Fruit fly (Drosophila melanogaster) whole organism, adult: Measurements from ENCODE around the gene Acsf2.

Source experiments
- CG11617 ChIP-seq: fragments of 200-800 bp; sonication (Bioruptor generic); optimal IDR thresholded peaks from 2 replicates; lab custom pipeline; 2017; ENCODE audit warnings: mild to moderate bottlenecking, missing biosample characterization, missing genetic modification reagents, missing genetic modification characterization
- CG12768 ChIP-seq: fragments of 200-800 bp; sonication (Bioruptor generic); optimal IDR thresholded peaks from 2 replicates; lab custom pipeline; 2017; ENCODE audit warnings: missing biosample characterization, missing genetic modification characterization, mild to moderate bottlenecking, moderate library complexity, missing genetic modification reagents
- CG14711 ChIP-seq: fragments of 200-800 bp; sonication (Bioruptor generic); optimal IDR thresholded peaks from 2 replicates; lab custom pipeline; 2018; ENCODE audit warnings: missing biosample characterization, mild to moderate bottlenecking, missing genetic modification characterization, moderate library complexity
- CG1620 ChIP-seq: fragments of 200-800 bp; sonication (Bioruptor generic); optimal IDR thresholded peaks from 2 replicates; lab custom pipeline; 2016; ENCODE audit warnings: missing biosample characterization, missing genetic modification characterization
- CG33017 ChIP-seq: fragments of 200-800 bp; sonication (Bioruptor generic); optimal IDR thresholded peaks from 2 replicates; lab custom pipeline; 2018; ENCODE audit warnings: missing biosample characterization, mild to moderate bottlenecking, missing genetic modification characterization, moderate library complexity
- CG5204 ChIP-seq: fragments of 200-800 bp; sonication (Bioruptor generic); optimal IDR thresholded peaks from 2 replicates; lab custom pipeline; 2016; ENCODE audit warnings: missing biosample characterization, missing genetic modification characterization
- CG7045 ChIP-seq: fragments of 200-800 bp; sonication (Bioruptor generic); optimal IDR thresholded peaks from 2 replicates; lab custom pipeline; 2017; ENCODE audit warnings: missing biosample characterization, mild to moderate bottlenecking, missing genetic modification characterization
- CG7101 ChIP-seq: fragments of 200-800 bp; sonication (Bioruptor generic); optimal IDR thresholded peaks from 2 replicates; lab custom pipeline; 2018; ENCODE audit warnings: missing biosample characterization, mild to moderate bottlenecking, missing genetic modification characterization, moderate library complexity
- Clk ChIP-seq: fragments of 200-800 bp; sonication (Bioruptor generic); optimal IDR thresholded peaks from 2 replicates; lab custom pipeline; 2017; ENCODE audit warnings: missing biosample characterization, missing genetic modification characterization
- Crg-1 ChIP-seq: fragments of 200-800 bp; sonication (Bioruptor generic); optimal IDR thresholded peaks from 2 replicates; lab custom pipeline; 2016; ENCODE audit warnings: missing biosample characterization, missing genetic modification characterization
- Hr96 ChIP-seq: fragments of 200-800 bp; sonication (Bioruptor generic); optimal IDR thresholded peaks from 2 replicates; lab custom pipeline; 2016; ENCODE audit warnings: missing biosample characterization, missing genetic modification characterization
- Mnt ChIP-seq: fragments of 200-800 bp; sonication (Bioruptor generic); optimal IDR thresholded peaks from 2 replicates; lab custom pipeline; 2016; ENCODE audit warnings: missing biosample characterization, mild to moderate bottlenecking, missing genetic modification characterization
- bab1 ChIP-seq: fragments of 200-800 bp; sonication (Bioruptor generic); optimal IDR thresholded peaks from 3 replicates; lab custom pipeline; 2019; ENCODE audit warnings: missing biosample characterization, mild to moderate bottlenecking, missing genetic modification characterization, moderate library complexity
- cic ChIP-seq: fragments of 200-800 bp; sonication (Bioruptor generic); optimal IDR thresholded peaks from 2 replicates; lab custom pipeline; 2017; ENCODE audit warnings: missing biosample characterization, mild to moderate bottlenecking, missing genetic modification characterization, moderate library complexity
- cnc ChIP-seq, 2 experiments: fragments of >200 bp; optimal IDR thresholded peaks; 2 replicates each; lab custom pipeline; 2017
- kay ChIP-seq: fragments of 200-800 bp; sonication (Bioruptor generic); peaks from one replicate; lab custom pipeline; 2016; ENCODE audit warnings: missing biosample characterization, missing genetic modification characterization, borderline replicate concordance
- ovo ChIP-seq: fragments of 200-800 bp; sonication (Bioruptor generic); optimal IDR thresholded peaks from 2 replicates; lab custom pipeline; 2016; ENCODE audit warnings: missing biosample characterization, missing genetic modification characterization
- pad ChIP-seq: fragments of 200-800 bp; sonication (Bioruptor generic); optimal IDR thresholded peaks from 3 replicates; lab custom pipeline; 2017; ENCODE audit warnings: missing biosample characterization, missing genetic modification characterization, mild to moderate bottlenecking, moderate library complexity, missing genetic modification reagents
- tj ChIP-seq: fragments of 200-800 bp; sonication (Bioruptor generic); optimal IDR thresholded peaks from 3 replicates; lab custom pipeline; 2017; ENCODE audit warnings: missing biosample characterization, mild to moderate bottlenecking, missing genetic modification characterization, moderate library complexity
- toe ChIP-seq: fragments of 200-800 bp; sonication (Bioruptor generic); optimal IDR thresholded peaks from 2 replicates; lab custom pipeline; 2016; ENCODE audit warnings: missing biosample characterization, missing genetic modification characterization

Acsf2 gene

dm6 chr2L:5324958-5325850, 16.8 kb downstream of the Acsf2 start:
- TF ChIP-seq Crg-1 (peak; percentile 60), Mnt (GFP tag; lab: Kevin White, UChicago) (peak; percentile 78), CG33017 (tag; lab: Kevin White, UChicago) (peak; percentile 51), kay (GFP tag; lab: Kevin White, UChicago) (no peak), CG1620 (GFP tag; lab: Kevin White, UChicago) (peak; percentile 52), cic (GFP tag; lab: Kevin White, UChicago) (peak; percentile 56), CG5204 (no peak), bab1 (peak; percentile 42), CG7101 (tag; lab: Kevin White, UChicago) (peak; percentile 26), Clk (GFP tag; lab: Kevin White, UChicago) (peak; percentile 8), ovo (GFP tag; lab: Kevin White, UChicago) (peak; percentile 31), pad (GFP tag; lab: Kevin White, UChicago) (peak; percentile 65), tj (GFP tag; lab: Kevin White, UChicago) (peak; percentile 50), CG14711 (tag; lab: Kevin White, UChicago) (peak; percentile 30), Hr96 (no peak), cnc (optimal IDR thresholded peaks at IDR 0.05; lab: Kevin White, UChicago) (no peak), CG11617 (peak; percentile 21), toe (GFP tag; lab: Kevin White, UChicago) (no peak), CG12768 (peak; percentile 49), CG7045 (GFP tag; lab: Kevin White, UChicago) (peak; percentile 2)

- no peak for TF ChIP-seq CG5204
- no peak for TF ChIP-seq Crg-1
- no peak for TF ChIP-seq CG33017 (tag; lab: Kevin White, UChicago)
- no peak for TF ChIP-seq pad (GFP tag; lab: Kevin White, UChicago)
Measured at dm6 chr2L:5321014-5321413, 21.0 kb downstream of the Acsf2 start.

- TF ChIP-seq Clk (GFP tag; lab: Kevin White, UChicago), result no peak
- TF ChIP-seq ovo (GFP tag; lab: Kevin White, UChicago), result no peak
- no peak for TF ChIP-seq CG11617
- TF ChIP-seq Hr96, result no peak
- TF ChIP-seq CG12768, result no peak
- no peak for TF ChIP-seq CG7045 (GFP tag; lab: Kevin White, UChicago)
- TF ChIP-seq pad (GFP tag; lab: Kevin White, UChicago), result no peak
- no peak for TF ChIP-seq CG14711 (tag; lab: Kevin White, UChicago)
- no peak for TF ChIP-seq CG7101 (tag; lab: Kevin White, UChicago)
- no peak for TF ChIP-seq CG5204
- TF ChIP-seq Crg-1, result no peak
- no peak for TF ChIP-seq kay (GFP tag; lab: Kevin White, UChicago)
Measured at dm6 chr2L:5320063-5320462, 22.0 kb downstream of the Acsf2 start.

DNA sequence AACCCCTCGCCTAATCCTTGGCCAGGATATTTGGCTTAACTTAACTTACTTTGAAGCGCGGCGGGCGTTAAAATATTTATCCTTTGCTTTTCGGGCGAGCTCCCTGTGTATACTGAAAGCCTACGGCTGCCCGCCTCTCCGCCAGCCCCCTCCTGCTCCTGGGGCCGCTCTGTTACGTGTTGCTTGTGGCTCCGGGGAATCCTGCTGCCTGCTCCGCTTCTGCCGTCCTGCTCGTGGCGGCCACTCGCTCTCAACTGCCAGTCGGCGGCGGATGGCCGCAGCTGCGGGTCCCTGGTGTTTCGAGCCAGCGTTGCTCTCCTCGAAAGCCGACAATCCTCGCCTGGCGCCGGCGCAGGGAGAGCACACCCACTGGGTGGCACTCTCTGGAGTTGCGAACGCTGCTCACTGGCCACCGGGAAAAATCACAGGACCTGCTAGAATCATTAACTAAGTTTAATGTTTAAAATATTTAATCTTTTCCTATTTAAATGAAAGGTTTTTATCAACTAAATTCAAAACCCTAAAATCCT, 27.3 kb downstream of the Acsf2 start, which contains the start of gene CG14024:
Gene CG14024, minus strand, starts transcription at position 266 of the 530 bp plus-strand sequence.
- TF ChIP-seq CG33017 (tag; lab: Kevin White, UChicago), result no peak
- no peak for TF ChIP-seq CG12768
- TF ChIP-seq toe (GFP tag; lab: Kevin White, UChicago), result no peak
- TF ChIP-seq tj (GFP tag; lab: Kevin White, UChicago), result no peak
- TF ChIP-seq Crg-1, result no peak
- no peak for TF ChIP-seq cnc (optimal IDR thresholded peaks at IDR 0.05; lab: Kevin White, UChicago)
- TF ChIP-seq Mnt (GFP tag; lab: Kevin White, UChicago), result no peak
- TF ChIP-seq CG1620 (GFP tag; lab: Kevin White, UChicago), result no peak
- TF ChIP-seq cic (GFP tag; lab: Kevin White, UChicago), result no peak
- TF ChIP-seq pad (GFP tag; lab: Kevin White, UChicago), result no peak
- TF ChIP-seq ovo (GFP tag; lab: Kevin White, UChicago), result no peak
- no peak for TF ChIP-seq bab1
- TF ChIP-seq kay (GFP tag; lab: Kevin White, UChicago), result no peak
- TF ChIP-seq CG7045 (GFP tag; lab: Kevin White, UChicago), result no peak
- no peak for TF ChIP-seq CG7101 (tag; lab: Kevin White, UChicago)
- no peak for TF ChIP-seq Hr96
- no peak for TF ChIP-seq CG5204

- TF ChIP-seq ovo (GFP tag; lab: Kevin White, UChicago), result no peak
- no peak for TF ChIP-seq Crg-1
- no peak for TF ChIP-seq Clk (GFP tag; lab: Kevin White, UChicago)
Measured at dm6 chr2L:5309369-5309768, 32.7 kb downstream of the Acsf2 start.

dm6 chr2L:5306373-5306997, 35.5 kb downstream of the Acsf2 start:
- TF ChIP-seq Crg-1 (no peak), CG12768 (peak; percentile 84), CG7045 (GFP tag; lab: Kevin White, UChicago) (peak; percentile 49), Clk (GFP tag; lab: Kevin White, UChicago) (peak; percentile 58), Hr96 (peak; percentile 33), pad (GFP tag; lab: Kevin White, UChicago) (peak; percentile 50), cnc (optimal IDR thresholded peaks at IDR 0.05; lab: Kevin White, UChicago) (peak in 1 of 2 experiments; percentile 14), CG14711 (tag; lab: Kevin White, UChicago) (peak; percentile 21), bab1 (no peak), CG7101 (tag; lab: Kevin White, UChicago) (peak; percentile 42), tj (GFP tag; lab: Kevin White, UChicago) (peak; percentile 51), ovo (GFP tag; lab: Kevin White, UChicago) (peak; percentile 2), CG5204 (no peak), CG1620 (GFP tag; lab: Kevin White, UChicago) (peak; percentile 22), Mnt (GFP tag; lab: Kevin White, UChicago) (peak; percentile 95), kay (GFP tag; lab: Kevin White, UChicago) (peak; percentile 98), CG33017 (tag; lab: Kevin White, UChicago) (peak; percentile 66), cic (GFP tag; lab: Kevin White, UChicago) (peak; percentile 98), CG11617 (peak; percentile 47), toe (GFP tag; lab: Kevin White, UChicago) (peak; percentile 43)
